Worm (Caenorhabditis elegans) whole organism, young adult: Measurements from ENCODE around the gene srv-30.
A peak's percentile ranks its signal among the peaks of the same experiment; 100 is the strongest.

Experiments
- D2030.7 ChIP-seq: fragments of 200-800 bp; sonication (Bioruptor generic); IDR thresholded peaks from 2 replicates; pipeline ENCODE4 v1.3.6; 2022; ENCODE audit warnings: missing genetic modification reagents, missing genetic modification characterization, missing compliant biosample characterization
- F49E8.2 ChIP-seq: sonication (generic microtip); optimal IDR thresholded peaks from 3 replicates; lab custom pipeline; 2017; ENCODE audit warnings: missing genetic modification characterization, mild to moderate bottlenecking, missing compliant biosample characterization, antibody characterized with exemption, moderate library complexity; ENCODE audit not compliant: insufficient read depth
- F52B5.7 ChIP-seq: sonication (generic microtip); optimal IDR thresholded peaks from 2 replicates; lab custom pipeline; 2016; ENCODE audit warnings: mild to moderate bottlenecking, missing genetic modification characterization, missing compliant biosample characterization
- ZK185.1 ChIP-seq: sonication (generic microtip); optimal IDR thresholded peaks from 2 replicates; lab custom pipeline; 2016; ENCODE audit warnings: mild to moderate bottlenecking, missing genetic modification characterization, missing compliant biosample characterization; ENCODE audit not compliant: poor library complexity, severe bottlenecking
- ccch-3 ChIP-seq: fragments of 200-800 bp; sonication (Bioruptor generic); optimal IDR thresholded peaks from 2 replicates; lab custom pipeline; 2018; ENCODE audit warnings: mild to moderate bottlenecking, missing genetic modification characterization, missing compliant biosample characterization
- ceh-100 ChIP-seq: fragments of 200-800 bp; sonication (Bioruptor generic); IDR thresholded peaks from 2 replicates; pipeline ENCODE4 v1.3.6; 2022; ENCODE audit warnings: missing genetic modification reagents, missing genetic modification characterization, missing compliant biosample characterization
- hlh-26 ChIP-seq: fragments of 200-800 bp; sonication (Bioruptor generic); conservative IDR thresholded peaks from 2 replicates; pipeline ENCODE4 v1.3.6; 2022; ENCODE audit warnings: missing genetic modification reagents, missing genetic modification characterization, missing compliant biosample characterization
- lag-1 ChIP-seq: fragments of 200-800 bp; sonication (Bioruptor generic); IDR thresholded peaks from 2 replicates; pipeline ENCODE4 v1.3.6; 2022; ENCODE audit warnings: missing genetic modification reagents, missing genetic modification characterization, missing compliant biosample characterization
- let-607 ChIP-seq, 2 experiments: fragments of 200-800 bp in 1 of 2; sonication (Bioruptor generic) in 1 of 2; sonication (generic microtip) in 1 of 2; optimal IDR thresholded peaks; 2 replicates each; lab custom pipeline; 2016 to 2018; ENCODE audit warnings: mild to moderate bottlenecking in 2 of 2, missing compliant biosample characterization in 2 of 2, missing genetic modification characterization in 2 of 2, moderate library complexity in 2 of 2, missing genotype in 1 of 2
- lin-26 ChIP-seq: fragments of 200-800 bp; sonication (Bioruptor generic); IDR thresholded peaks from 2 replicates; pipeline ENCODE4 v1.3.6; 2022; ENCODE audit warnings: missing genetic modification reagents, missing genetic modification characterization, missing compliant biosample characterization
- nhr-80 ChIP-seq: sonication (generic microtip); optimal IDR thresholded peaks from 2 replicates; lab custom pipeline; 2016; ENCODE audit warnings: missing genetic modification characterization, missing compliant biosample characterization
- pha-4 ChIP-seq: fragments of 150-350 bp; sonication (generic microtip); optimal IDR thresholded peaks from 2 replicates; lab custom pipeline; 2014; ENCODE audit warnings: missing biosample characterization, missing genetic modification reagents, missing genetic modification characterization
- sdz-38 ChIP-seq: sonication (generic microtip); optimal IDR thresholded peaks from 2 replicates; lab custom pipeline; 2016; ENCODE audit warnings: missing genotype, missing genetic modification characterization, missing compliant biosample characterization
- snpc-1.1 ChIP-seq: sonication (generic microtip); optimal IDR thresholded peaks from 2 replicates; lab custom pipeline; 2017; ENCODE audit warnings: missing genetic modification characterization, mild to moderate bottlenecking, missing compliant biosample characterization, antibody characterized with exemption, moderate library complexity, missing genotype, missing genetic modification reagents; ENCODE audit not compliant: insufficient read depth
- unc-62 ChIP-seq: fragments of 150-350 bp; optimal IDR thresholded peaks from 2 replicates; lab custom pipeline; 2014; ENCODE audit warnings: missing biosample characterization, missing genetic modification reagents, missing genetic modification characterization
- zfh-2 ChIP-seq: fragments of 200-800 bp; sonication (Bioruptor generic); conservative IDR thresholded peaks from 2 replicates; pipeline ENCODE4 v1.3.6; 2022; ENCODE audit warnings: missing genetic modification reagents, missing genetic modification characterization, missing compliant biosample characterization
- ztf-18 ChIP-seq: sonication (generic microtip); optimal IDR thresholded peaks from 2 replicates; lab custom pipeline; 2016; ENCODE audit warnings: missing genotype, mild to moderate bottlenecking, missing genetic modification characterization, missing compliant biosample characterization
- ztf-6 ChIP-seq: fragments of 200-800 bp; sonication (Bioruptor generic); IDR thresholded peaks from 2 replicates; pipeline ENCODE4 v1.3.6; 2022; ENCODE audit warnings: missing genetic modification reagents, missing genetic modification characterization, missing compliant biosample characterization

srv-30 gene

DNA sequence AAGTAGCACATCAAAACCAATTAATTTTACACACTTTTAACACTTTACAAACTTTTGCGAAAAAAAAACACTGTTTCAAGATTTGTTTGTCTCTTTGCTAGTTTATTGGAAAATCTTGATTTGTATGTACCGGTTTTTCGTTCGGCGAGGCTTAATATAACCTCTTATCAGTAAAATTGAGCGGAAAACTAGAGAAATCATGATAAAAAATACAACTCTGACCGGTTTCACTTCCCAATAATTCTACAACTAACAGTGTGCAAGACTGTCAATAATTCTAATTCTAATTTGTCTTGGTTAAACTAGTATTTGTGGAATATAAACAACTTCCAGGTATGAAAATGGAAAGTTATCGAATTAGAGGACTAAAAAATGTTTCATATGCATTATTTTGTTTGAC, 47.4 kb downstream of the srv-30 start, which contains the start of gene C49A9.3:
TSS of gene C49A9.3 (plus strand) at position 212 of the 400 bp plus-strand sequence.
- TF ChIP-seq ztf-18 (tag; lab: Kevin White, UChicago) (no peak), D2030.7 (GFP tag; lab: Robert Waterston, UW) (no peak), unc-62 (GFP tag; lab: Kevin White, UChicago) (no peak), nhr-80 (peak; percentile 64)

DNA sequence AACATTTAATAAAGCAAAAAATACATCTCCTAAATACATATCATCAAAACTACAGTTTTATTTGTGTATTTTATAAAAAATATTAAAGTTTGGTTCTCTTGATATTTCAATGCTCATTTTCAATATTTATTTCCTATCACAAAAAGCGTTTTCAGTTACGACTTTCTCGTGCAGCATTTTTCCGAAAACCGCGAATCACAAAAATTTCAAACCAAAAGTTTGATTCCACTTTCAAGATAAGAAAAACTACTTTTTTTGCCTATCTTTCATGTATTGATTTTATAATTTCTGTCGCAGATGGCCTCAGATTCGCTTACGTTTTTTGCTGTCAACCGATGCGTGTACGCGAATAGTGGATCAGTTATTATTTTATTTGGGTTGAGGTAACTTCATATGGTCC, 49.8 kb downstream of the srv-30 start, which contains the start of gene C49A9.4:
TSS of gene C49A9.4 (plus strand) at position 265 of the 400 bp plus-strand sequence.
- TF ChIP-seq ztf-6 (GFP tag; lab: Robert Waterston, UW): no peak
- peak; percentile 58 for TF ChIP-seq nhr-80

DNA sequence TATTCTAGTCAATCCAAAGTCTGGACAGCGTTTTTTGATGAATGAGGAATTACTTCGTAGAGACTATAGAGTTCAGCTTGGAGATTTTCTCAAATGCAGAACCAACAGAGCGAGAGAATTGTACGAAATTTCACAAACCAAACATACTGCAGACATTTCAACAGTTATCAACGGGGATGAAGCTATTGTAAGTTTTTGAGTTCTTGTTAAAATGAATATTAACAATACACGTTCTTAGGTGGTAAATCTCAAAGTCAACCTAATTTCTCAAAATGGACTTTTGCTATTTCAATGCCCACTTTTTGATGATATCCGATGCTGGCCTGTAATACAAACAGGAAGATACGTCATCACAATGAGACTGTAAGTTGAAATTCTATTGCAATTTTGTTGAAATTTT, 51.7 kb downstream of the srv-30 start:
- TF ChIP-seq F52B5.7 (tag; lab: Kevin White, UChicago) (no peak), ZK185.1 (tag; lab: Kevin White, UChicago) (no peak), F49E8.2 (tag; lab: Kevin White, UChicago) (no peak), pha-4 (tag; lab: Kevin White, UChicago) (no peak), ceh-100 (no peak), hlh-26 (GFP tag; lab: Robert Waterston, UW) (no peak), snpc-1.1 (tag; lab: Kevin White, UChicago) (no peak), ccch-3 (GFP tag; lab: Kevin White, UChicago) (no peak), lin-26 (no peak), sdz-38 (tag; lab: Kevin White, UChicago) (no peak), let-607 (tag; optimal IDR thresholded peaks at IDR 0.05; lab: Kevin White, UChicago) (no peak), zfh-2 (GFP tag; lab: Robert Waterston, UW) (no peak), lag-1 (no peak)
